Worm (Caenorhabditis elegans) whole organism, L3 larva: ENCODE data around the gene pitr-4.

Experiments used
- ama-1 ChIP-seq: fragments of 150-350 bp; optimal IDR thresholded peaks from 2 replicates; lab custom pipeline; 2018
- egl-27 ChIP-seq: sonication (generic microtip); optimal IDR thresholded peaks from 4 replicates; lab custom pipeline; 2017; ENCODE audit warnings: missing biosample characterization, missing genetic modification reagents, missing genetic modification characterization
- elt-2 ChIP-seq: sonication (generic microtip); optimal IDR thresholded peaks from 2 replicates; lab custom pipeline; 2016; ENCODE audit warnings: missing genetic modification reagents, mild to moderate bottlenecking, missing genetic modification characterization, missing compliant biosample characterization
- eor-1 ChIP-seq, 2 experiments: fragments of 150-350 bp; optimal IDR thresholded peaks; 2 replicates each; lab custom pipeline; 2014 to 2018; ENCODE audit warnings: missing biosample characterization in 2 of 2, missing genetic modification characterization in 2 of 2
- lin-39 ChIP-seq: fragments of 150-350 bp; optimal IDR thresholded peaks from 2 replicates; lab custom pipeline; 2018; ENCODE audit warnings: missing biosample characterization, missing genetic modification reagents, missing genetic modification characterization
- nfya-1 ChIP-seq: sonication (generic microtip); optimal IDR thresholded peaks from 2 replicates; lab custom pipeline; 2017; ENCODE audit warnings: missing genetic modification characterization, mild to moderate bottlenecking, missing compliant biosample characterization, antibody characterized with exemption, moderate library complexity; ENCODE audit not compliant: insufficient read depth
- nhr-11 ChIP-seq: fragments of 150-350 bp; optimal IDR thresholded peaks from 2 replicates; lab custom pipeline; 2014; ENCODE audit warnings: missing biosample characterization, missing genetic modification characterization
- nhr-23 ChIP-seq: fragments of 150-350 bp; optimal IDR thresholded peaks from 2 replicates; lab custom pipeline; 2014; ENCODE audit warnings: missing biosample characterization, missing genetic modification reagents, missing genetic modification characterization
- nhr-76 ChIP-seq: fragments of 150-350 bp; sonication (generic microtip); optimal IDR thresholded peaks from 5 replicates; lab custom pipeline; 2014; ENCODE audit warnings: missing biosample characterization, missing genetic modification characterization
- nhr-77 ChIP-seq: fragments of 150-350 bp; optimal IDR thresholded peaks from 2 replicates; lab custom pipeline; 2014; ENCODE audit warnings: missing biosample characterization, missing genetic modification characterization
- pha-4 ChIP-seq: fragments of 150-350 bp; optimal IDR thresholded peaks from 2 replicates; lab custom pipeline; 2014; ENCODE audit warnings: missing biosample characterization, missing genetic modification reagents, missing genetic modification characterization
- ztf-4 ChIP-seq: fragments of 150-350 bp; optimal IDR thresholded peaks from 2 replicates; lab custom pipeline; 2014; ENCODE audit warnings: missing biosample characterization, missing genetic modification characterization

- TF ChIP-seq ama-1 (lab: Kevin White, UChicago) (no peak), nhr-76 (tag; lab: Kevin White, UChicago) (no peak), pha-4 (tag; lab: Kevin White, UChicago) (no peak), nhr-77 (no peak), eor-1 (tag; optimal IDR thresholded peaks at IDR 0.05; lab: Kevin White, UChicago) (no peak), nhr-11 (tag; lab: Kevin White, UChicago) (no peak), lin-39 (tag; lab: Kevin White, UChicago) (no peak), egl-27 (no peak), ztf-4 (no peak), nfya-1 (tag; lab: Kevin White, UChicago) (no peak), elt-2 (tag; lab: Kevin White, UChicago) (no peak), nhr-23 (no peak)
These were observed 28.7 kb upstream of the pitr-4 start, which contains the start of gene rbx-1 for ce11 chrV:9690099-9690572.
